Worm (Caenorhabditis elegans) whole organism, L4 larva: ENCODE results near the gene K09G1.1.

Source experiments
- F10B5.3 ChIP-seq: sonication (generic microtip); optimal IDR thresholded peaks from 2 replicates; lab custom pipeline; 2016; ENCODE audit warnings: mild to moderate bottlenecking, missing genetic modification characterization, missing compliant biosample characterization
- F26F4.8 ChIP-seq: fragments of 200-800 bp; sonication (Bioruptor generic); conservative IDR thresholded peaks from 2 replicates; pipeline ENCODE4 v1.3.6; 2022; ENCODE audit warnings: missing genetic modification characterization, missing compliant biosample characterization
- F37D6.2 ChIP-seq: sonication (generic microtip); optimal IDR thresholded peaks from 2 replicates; lab custom pipeline; 2016; ENCODE audit warnings: mild to moderate bottlenecking, missing genetic modification characterization, missing compliant biosample characterization
- F44E2.7 ChIP-seq: fragments of 200-800 bp; sonication (Bioruptor generic); IDR thresholded peaks from 2 replicates; pipeline ENCODE4 v2.1.2; 2022; ENCODE audit warnings: missing genetic modification characterization, missing compliant biosample characterization
- F49E8.2 ChIP-seq: sonication (generic microtip); optimal IDR thresholded peaks from 2 replicates; lab custom pipeline; 2016; ENCODE audit warnings: missing compliant biosample characterization, mild to moderate bottlenecking, missing genetic modification characterization, borderline replicate concordance
- T20F7.1 ChIP-seq: fragments of 200-800 bp; sonication (Bioruptor generic); optimal IDR thresholded peaks from 2 replicates; lab custom pipeline; 2018; ENCODE audit warnings: mild to moderate bottlenecking, missing genetic modification characterization, missing compliant biosample characterization
- Y105C5A.15 ChIP-seq: fragments of 200-800 bp; sonication (Bioruptor generic); IDR thresholded peaks from 2 replicates; pipeline ENCODE4 v1.3.6; 2022; ENCODE audit warnings: missing genetic modification characterization, missing compliant biosample characterization
- Y48G9A.11 ChIP-seq: fragments of 200-800 bp; sonication (Bioruptor generic); IDR thresholded peaks from 2 replicates; pipeline ENCODE4 v1.3.6; 2022; ENCODE audit warnings: missing genetic modification reagents, missing genetic modification characterization, missing compliant biosample characterization
- Y5F2A.4 ChIP-seq: fragments of 200-800 bp; sonication (Bioruptor generic); optimal IDR thresholded peaks from 2 replicates; lab custom pipeline; 2018; ENCODE audit warnings: mild to moderate bottlenecking, missing genetic modification characterization, missing compliant biosample characterization
- ZK337.2 ChIP-seq: fragments of 200-800 bp; sonication (Bioruptor generic); IDR thresholded peaks from 2 replicates; pipeline ENCODE4 v1.3.6; 2022; ENCODE audit warnings: missing genetic modification reagents, missing genetic modification characterization, missing compliant biosample characterization
- ZK546.5 ChIP-seq, 2 experiments: sonication (generic microtip); optimal IDR thresholded peaks; 2 replicates each; lab custom pipeline; 2017; ENCODE audit warnings: missing biosample characterization in 2 of 2, missing genetic modification characterization in 2 of 2
- aha-1 ChIP-seq: fragments of 150-350 bp; peaks from one replicate; lab custom pipeline; 2014; ENCODE audit warnings: missing biosample characterization, missing genetic modification characterization
- aly-2 ChIP-seq: sonication (generic microtip); optimal IDR thresholded peaks from 2 replicates; lab custom pipeline; 2018; ENCODE audit warnings: missing biosample characterization, missing genetic modification characterization
- ama-1 ChIP-seq: fragments of 150-350 bp; optimal IDR thresholded peaks from 2 replicates; lab custom pipeline; 2014; ENCODE audit warnings: inconsistent platforms, mixed read lengths
- arid-1 ChIP-seq: fragments of 200-800 bp; sonication (Bioruptor generic); conservative IDR thresholded peaks from 2 replicates; pipeline ENCODE4 v1.3.6; 2022; ENCODE audit warnings: missing genetic modification reagents, missing genetic modification characterization, missing compliant biosample characterization
- attf-4 ChIP-seq: sonication (generic microtip); optimal IDR thresholded peaks from 3 replicates; lab custom pipeline; 2017; ENCODE audit warnings: missing biosample characterization, missing genetic modification characterization
- ceh-20 ChIP-seq: fragments of 200-800 bp; sonication (Bioruptor generic); IDR thresholded peaks from 2 replicates; pipeline ENCODE4 v1.3.6; 2022; ENCODE audit warnings: missing genetic modification reagents, missing genetic modification characterization, missing compliant biosample characterization
- ceh-28 ChIP-seq: fragments of 150-350 bp; optimal IDR thresholded peaks from 2 replicates; lab custom pipeline; 2014; ENCODE audit warnings: missing biosample characterization, missing genetic modification reagents, missing genetic modification characterization
- ceh-32 ChIP-seq: sonication (generic microtip); optimal IDR thresholded peaks from 2 replicates; lab custom pipeline; 2016; ENCODE audit warnings: mild to moderate bottlenecking, missing genetic modification characterization, missing compliant biosample characterization; ENCODE audit not compliant: poor library complexity
- ceh-44 ChIP-seq: fragments of 200-800 bp; sonication (Bioruptor generic); IDR thresholded peaks from 2 replicates; pipeline ENCODE4 v1.3.6; 2022; ENCODE audit warnings: missing genetic modification reagents, missing genetic modification characterization, missing compliant biosample characterization
- ceh-62 ChIP-seq: sonication (generic microtip); optimal IDR thresholded peaks from 2 replicates; lab custom pipeline; 2017; ENCODE audit warnings: missing biosample characterization, missing genetic modification characterization
- ceh-82 ChIP-seq: sonication (generic microtip); optimal IDR thresholded peaks from 2 replicates; lab custom pipeline; 2017; ENCODE audit warnings: missing biosample characterization, missing genetic modification characterization
- ces-1 ChIP-seq: fragments of 150-350 bp; sonication (generic microtip); optimal IDR thresholded peaks from 4 replicates; lab custom pipeline; 2014; ENCODE audit warnings: missing biosample characterization, missing genetic modification reagents, missing genetic modification characterization
- cey-2 ChIP-seq: sonication (generic microtip); optimal IDR thresholded peaks from 3 replicates; lab custom pipeline; 2017; ENCODE audit warnings: missing genetic modification characterization, mild to moderate bottlenecking, missing compliant biosample characterization, antibody characterized with exemption, borderline replicate concordance; ENCODE audit not compliant: insufficient read depth
- daf-12 ChIP-seq: fragments of 150-350 bp; optimal IDR thresholded peaks from 2 replicates; lab custom pipeline; 2014; ENCODE audit warnings: missing biosample characterization, missing genetic modification reagents, missing genetic modification characterization
- gei-8 ChIP-seq: fragments of 200-800 bp; sonication (Bioruptor generic); optimal IDR thresholded peaks from 2 replicates; lab custom pipeline; 2018; ENCODE audit warnings: mild to moderate bottlenecking, missing genetic modification characterization, missing compliant biosample characterization
- hlh-11 ChIP-seq: fragments of 200-800 bp; sonication (Bioruptor generic); optimal IDR thresholded peaks from 2 replicates; lab custom pipeline; 2018; ENCODE audit warnings: mild to moderate bottlenecking, missing genetic modification characterization, missing compliant biosample characterization
- hlh-30 ChIP-seq: sonication (generic microtip); optimal IDR thresholded peaks from 2 replicates; lab custom pipeline; 2017; ENCODE audit warnings: antibody characterized with exemption, mild to moderate bottlenecking, missing genetic modification characterization, missing compliant biosample characterization; ENCODE audit not compliant: insufficient read depth
- hmg-1.1 ChIP-seq: fragments of 200-800 bp; sonication (Bioruptor generic); IDR thresholded peaks from 2 replicates; pipeline ENCODE4 v1.3.6; 2022; ENCODE audit warnings: missing genetic modification reagents, missing genetic modification characterization, missing compliant biosample characterization
- lin-15B ChIP-seq: fragments of 150-350 bp; sonication (generic microtip); optimal IDR thresholded peaks from 3 replicates; lab custom pipeline; 2014; ENCODE audit warnings: missing biosample characterization, missing genetic modification characterization
- lsy-2 ChIP-seq, 2 experiments: fragments of 150-350 bp in 1 of 2; sonication (generic microtip) in 1 of 2; optimal IDR thresholded peaks; 2 replicates each; lab custom pipeline; 2014 to 2017; ENCODE audit warnings: missing biosample characterization in 2 of 2, missing genetic modification characterization in 2 of 2
- madf-5 ChIP-seq, 2 experiments: fragments of 200-800 bp; sonication (Bioruptor generic); IDR thresholded peaks; 2 replicates each; pipeline ENCODE4 v1.3.6; 2022; ENCODE audit warnings: missing compliant biosample characterization in 2 of 2, missing genetic modification characterization in 2 of 2
- mdl-1 ChIP-seq, 2 experiments: fragments of 150-350 bp in 1 of 2; sonication (generic microtip) in 1 of 2; optimal IDR thresholded peaks; 2 replicates each; lab custom pipeline; 2014 to 2017; ENCODE audit warnings: missing biosample characterization in 2 of 2, missing genetic modification characterization in 2 of 2
- nhr-11 ChIP-seq: fragments of 150-350 bp; optimal IDR thresholded peaks from 2 replicates; lab custom pipeline; 2014; ENCODE audit warnings: missing biosample characterization, missing genetic modification characterization
- nhr-237 ChIP-seq: sonication (generic microtip); optimal IDR thresholded peaks from 2 replicates; lab custom pipeline; 2017; ENCODE audit warnings: missing biosample characterization, missing genetic modification characterization
- nhr-25 ChIP-seq: sonication (generic microtip); optimal IDR thresholded peaks from 2 replicates; lab custom pipeline; 2017; ENCODE audit warnings: missing genetic modification characterization, mild to moderate bottlenecking, missing compliant biosample characterization, antibody characterized with exemption, moderate library complexity, borderline replicate concordance; ENCODE audit not compliant: insufficient read depth
- nhr-41 ChIP-seq: fragments of 200-800 bp; sonication (Bioruptor generic); IDR thresholded peaks from 2 replicates; pipeline ENCODE4 v1.3.6; 2022; ENCODE audit warnings: missing genetic modification reagents, missing genetic modification characterization, missing compliant biosample characterization
- nhr-42 ChIP-seq: fragments of 200-800 bp; sonication (Bioruptor generic); IDR thresholded peaks from 2 replicates; pipeline ENCODE4 v1.3.6; 2022; ENCODE audit warnings: missing genetic modification characterization, missing compliant biosample characterization
- nhr-76 ChIP-seq: fragments of 150-350 bp; optimal IDR thresholded peaks from 2 replicates; lab custom pipeline; 2014; ENCODE audit warnings: missing biosample characterization, missing genetic modification characterization
- nhr-77 ChIP-seq: fragments of 150-350 bp; optimal IDR thresholded peaks from 2 replicates; lab custom pipeline; 2014; ENCODE audit warnings: missing biosample characterization, missing genetic modification characterization
- php-3 ChIP-seq: fragments of 200-800 bp; sonication (Bioruptor generic); IDR thresholded peaks from 2 replicates; pipeline ENCODE4 v1.3.6; 2022; ENCODE audit warnings: missing genetic modification reagents, missing genetic modification characterization, missing compliant biosample characterization
- rbr-2 ChIP-seq: sonication (generic microtip); optimal IDR thresholded peaks from 2 replicates; lab custom pipeline; 2016; ENCODE audit warnings: missing genotype, missing genetic modification characterization, missing compliant biosample characterization
- sdz-12 ChIP-seq: fragments of 200-800 bp; sonication (Bioruptor generic); optimal IDR thresholded peaks from 2 replicates; lab custom pipeline; 2018; ENCODE audit warnings: mild to moderate bottlenecking, missing genetic modification characterization, missing compliant biosample characterization
- snpc-4 ChIP-seq: fragments of 150-350 bp; optimal IDR thresholded peaks from 2 replicates; lab custom pipeline; 2014; ENCODE audit warnings: missing biosample characterization, missing genetic modification characterization
- tag-97 ChIP-seq: fragments of 200-800 bp; sonication (Bioruptor generic); IDR thresholded peaks from 2 replicates; pipeline ENCODE4 v1.3.6; 2022; ENCODE audit warnings: missing genetic modification characterization, missing compliant biosample characterization
- unc-130 ChIP-seq: sonication (generic microtip); optimal IDR thresholded peaks from 2 replicates; lab custom pipeline; 2016; ENCODE audit warnings: missing genetic modification reagents, missing genetic modification characterization, missing compliant biosample characterization
- unc-39 ChIP-seq: sonication (generic microtip); optimal IDR thresholded peaks from 2 replicates; lab custom pipeline; 2017; ENCODE audit warnings: missing biosample characterization, missing genetic modification characterization
- zip-2 ChIP-seq: fragments of 150-350 bp; optimal IDR thresholded peaks from 2 replicates; lab custom pipeline; 2014; ENCODE audit warnings: missing biosample characterization, missing genetic modification characterization
- ztf-7 ChIP-seq: fragments of 150-350 bp; optimal IDR thresholded peaks from 2 replicates; lab custom pipeline; 2014; ENCODE audit warnings: missing biosample characterization, missing genetic modification characterization

K09G1.1 gene

DNA sequence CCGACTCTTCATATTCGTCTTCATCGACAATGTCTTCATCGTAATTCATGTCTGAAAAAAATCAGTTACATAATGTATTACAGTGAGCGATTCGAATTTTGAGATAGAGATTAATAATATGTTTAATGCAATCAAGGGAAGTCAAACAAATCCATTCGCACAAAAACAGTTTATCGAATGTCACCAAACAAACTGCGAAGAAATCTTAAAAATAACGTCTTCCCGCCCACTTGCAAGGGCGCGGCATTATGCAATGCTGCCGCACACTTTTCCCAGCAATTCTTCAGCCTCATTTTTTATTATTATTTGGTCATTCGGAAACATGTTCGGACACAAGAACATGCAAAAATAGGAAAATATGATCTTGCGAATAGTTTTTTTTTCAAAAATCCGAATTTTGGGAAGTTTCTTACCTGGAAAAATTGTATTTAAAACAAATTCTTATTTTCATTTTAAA, 39.1 kb upstream of the K09G1.1 start, which contains the start of gene mdf-1 (continued):
- TF ChIP-seq ceh-32 (tag; lab: Kevin White, UChicago): no peak
- TF ChIP-seq nhr-77 (tag; lab: Kevin White, UChicago): peak; percentile 82
- peak; percentile 26 for TF ChIP-seq nhr-11

DNA sequence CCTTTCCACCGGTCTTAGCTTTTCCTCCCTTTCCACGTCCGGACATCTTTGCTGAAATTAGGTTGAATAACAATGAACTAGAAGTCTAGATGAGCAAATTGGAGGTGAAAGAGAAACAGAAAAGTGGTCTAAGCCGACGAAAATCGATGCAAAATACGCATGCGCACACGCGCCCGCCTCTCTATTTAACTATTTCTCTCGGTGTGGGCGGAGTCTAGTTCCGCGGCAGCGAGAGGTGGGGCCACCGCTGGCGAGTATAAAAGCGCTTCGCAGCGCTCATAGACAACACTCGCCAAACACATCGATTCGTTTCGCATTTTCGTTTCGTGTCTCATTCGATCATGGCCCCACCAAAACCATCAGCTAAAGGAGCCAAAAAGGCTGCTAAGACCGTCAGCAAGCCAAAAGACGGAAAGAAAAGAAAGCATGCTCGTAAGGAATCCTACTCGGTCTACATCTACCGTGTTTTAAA, 38.1 kb upstream of the K09G1.1 start, which contains the start of the genes his-35 and his-41:
Gene his-35, minus strand, starts transcription at position 51 of the 472 bp plus-strand sequence.
Gene his-41, plus strand, starts transcription at position 299 of the 472 bp plus-strand sequence.
- TF ChIP-seq ceh-82 (tag; lab: Kevin White, UChicago): no peak
- no peak for TF ChIP-seq ces-1 (GFP tag; lab: Kevin White, UChicago)
- no peak for TF ChIP-seq arid-1 (GFP tag; lab: Robert Waterston, UW)
- TF ChIP-seq ceh-44 (GFP tag; lab: Robert Waterston, UW): no peak
- TF ChIP-seq gei-8 (GFP tag; lab: Kevin White, UChicago): no peak
- no peak for TF ChIP-seq F26F4.8
- peak in 1 of 2 experiments; percentile 11 for TF ChIP-seq mdl-1 (tag; optimal IDR thresholded peaks at IDR 0.05; lab: Kevin White, UChicago)
- no peak for TF ChIP-seq F44E2.7
- TF ChIP-seq nhr-76: no peak
- TF ChIP-seq tag-97: no peak
- TF ChIP-seq attf-4 (tag; lab: Kevin White, UChicago): no peak
- TF ChIP-seq aly-2 (tag; lab: Kevin White, UChicago): no peak
- TF ChIP-seq lsy-2 (tag; optimal IDR thresholded peaks at IDR 0.05; lab: Kevin White, UChicago): peak in 1 of 2 experiments; percentile 46
- no peak for TF ChIP-seq nhr-237 (tag; lab: Kevin White, UChicago)
- TF ChIP-seq unc-130: no peak
- no peak for TF ChIP-seq ceh-62 (tag; lab: Kevin White, UChicago)
- TF ChIP-seq lin-15B (tag; lab: Kevin White, UChicago): no peak
- TF ChIP-seq ZK337.2 (GFP tag; lab: Robert Waterston, UW): no peak
- peak; percentile 4 for TF ChIP-seq hlh-30 (tag; lab: Kevin White, UChicago)
- no peak for TF ChIP-seq ceh-20
- no peak for TF ChIP-seq nhr-77 (tag; lab: Kevin White, UChicago)
- TF ChIP-seq aha-1 (tag; lab: Kevin White, UChicago): peak; percentile 96
- no peak for TF ChIP-seq F10B5.3
- no peak for TF ChIP-seq Y105C5A.15 (GFP tag; lab: Robert Waterston, UW)
- no peak for TF ChIP-seq ztf-7 (tag; lab: Kevin White, UChicago)
- TF ChIP-seq nhr-11: peak; percentile 76
- TF ChIP-seq F49E8.2 (tag; lab: Kevin White, UChicago): no peak
- no peak for TF ChIP-seq php-3 (GFP tag; lab: Robert Waterston, UW)
- no peak for TF ChIP-seq Y5F2A.4 (GFP tag; lab: Kevin White, UChicago)
- TF ChIP-seq F37D6.2 (tag; lab: Kevin White, UChicago): peak; percentile 12
- TF ChIP-seq nhr-41 (GFP tag; lab: Robert Waterston, UW): no peak
- no peak for TF ChIP-seq ceh-28 (tag; lab: Kevin White, UChicago)
- 0 out of 2 replicates have a peak, but pooled peaks have one; percentile 27 for TF ChIP-seq nhr-42 (GFP tag; lab: Robert Waterston, UW)
- peak; percentile 59 for TF ChIP-seq hlh-11 (tag; lab: Kevin White, UChicago)
- no peak for TF ChIP-seq daf-12 (tag; lab: Kevin White, UChicago)
- no peak for TF ChIP-seq sdz-12 (GFP tag; lab: Kevin White, UChicago)
- no peak for TF ChIP-seq T20F7.1
- TF ChIP-seq snpc-4 (tag; lab: Kevin White, UChicago): no peak
- TF ChIP-seq ama-1 (lab: Kevin White, UChicago): peak; percentile 85
- TF ChIP-seq Y48G9A.11 (GFP tag; lab: Robert Waterston, UW): no peak
- TF ChIP-seq cey-2 (tag; lab: Kevin White, UChicago): no peak
- TF ChIP-seq zip-2 (tag; lab: Kevin White, UChicago): no peak
- TF ChIP-seq madf-5 (GFP tag; IDR thresholded peaks at IDR 0.05; lab: Robert Waterston, UW): no peak
- TF ChIP-seq nhr-25 (tag; lab: Kevin White, UChicago): no peak
- TF ChIP-seq hmg-1.1: 0 out of 2 replicates have a peak, but pooled peaks have one; percentile 24
- no peak for TF ChIP-seq ZK546.5 (tag; optimal IDR thresholded peaks at IDR 0.05; lab: Kevin White, UChicago)
- TF ChIP-seq ceh-32 (tag; lab: Kevin White, UChicago): no peak
- TF ChIP-seq unc-39 (tag; lab: Kevin White, UChicago): no peak
- peak; percentile 37 for TF ChIP-seq rbr-2
